Fruit fly (Drosophila melanogaster) whole organism: ENCODE results near the gene Sgs5bis.

ENCODE experiments used
- CG8478 ChIP-seq: fragments of >200 bp; optimal IDR thresholded peaks from 2 replicates; lab custom pipeline; 2018; ENCODE audit warnings: inconsistent platforms
- Dll ChIP-seq: fragments of >200 bp; optimal IDR thresholded peaks from 2 replicates; lab custom pipeline; 2017
- EcR ChIP-seq, 2 experiments: fragments of >200 bp; optimal IDR thresholded peaks; 2 replicates each; lab custom pipeline; 2017; ENCODE audit warnings: missing biosample characterization in 2 of 2, missing genetic modification characterization in 2 of 2, missing genetic modification reagents in 2 of 2
- pan ChIP-seq: fragments of >200 bp; optimal IDR thresholded peaks from 2 replicates; lab custom pipeline; 2017
- psq ChIP-seq: fragments of >200 bp; optimal IDR thresholded peaks from 2 replicates; lab custom pipeline; 2017
- usp ChIP-seq: fragments of >200 bp; optimal IDR thresholded peaks from 2 replicates; lab custom pipeline; 2017; ENCODE audit warnings: missing biosample characterization, missing genetic modification characterization, mixed read lengths

DNA sequence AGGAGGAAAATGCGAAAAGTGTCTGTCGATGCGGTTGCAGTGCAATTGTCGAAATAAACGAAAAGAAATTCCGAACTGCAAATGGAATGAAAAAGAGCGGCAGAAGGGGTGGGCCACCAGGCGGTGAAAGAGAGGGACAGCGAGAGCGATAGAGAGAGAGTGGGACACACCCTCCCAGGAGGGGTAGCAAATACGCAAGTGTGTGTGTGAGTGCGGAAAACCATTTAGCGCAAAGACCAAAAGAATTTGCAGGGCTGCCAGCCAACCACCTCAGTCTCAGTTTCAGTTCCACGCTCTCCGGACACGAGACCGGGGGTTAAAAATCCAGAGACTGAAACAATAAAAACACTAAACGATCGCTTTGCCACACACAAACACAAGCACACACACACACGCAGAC is 35.6 kb upstream of the Sgs5bis start, which contains the start of gene Hmx:
- no peak for TF ChIP-seq psq (lab: Kevin White, UChicago)
- no peak for TF ChIP-seq usp
- no peak for TF ChIP-seq Dll (lab: Kevin White, UChicago)
- no peak for TF ChIP-seq pan
- TF ChIP-seq CG8478: no peak
- TF ChIP-seq EcR (GFP tag; optimal IDR thresholded peaks at IDR 0.05; lab: Kevin White, UChicago): no peak
